Worm (Caenorhabditis elegans): ENCODE data around the gene srlf-26.

- TF ChIP-seq W03F9.2 (tag; optimal IDR thresholded peaks at IDR 0.05): no peak
- no peak for TF ChIP-seq him-1 (tag; optimal IDR thresholded peaks at IDR 0.05)
Measured at ce11 chrIV:13647558-13647957, 31.2 kb upstream of the srlf-26 start, which contains the start of gene ule-4.
